Worm (Caenorhabditis elegans) whole organism, L1 larva: ENCODE data around the gene T26E4.9.
"Not testable (repeated sequence)": the region's sequence is repeated elsewhere in the genome, so short reads cannot be mapped to it uniquely, and the experiment has no call there.

Experiments used
- ceh-88 ChIP-seq: fragments of 200-800 bp; sonication (Bioruptor generic); IDR thresholded peaks from 2 replicates; pipeline ENCODE4 v1.3.6; 2022; ENCODE audit warnings: missing genetic modification characterization, missing compliant biosample characterization
- isw-1 ChIP-seq: fragments of 200-800 bp; sonication (Bioruptor generic); IDR thresholded peaks from 2 replicates; pipeline ENCODE4 v1.3.6; 2022; ENCODE audit warnings: missing genetic modification characterization, missing compliant biosample characterization
- nhr-11 ChIP-seq: fragments of 150-350 bp; optimal IDR thresholded peaks from 2 replicates; lab custom pipeline; 2014; ENCODE audit warnings: missing biosample characterization, missing genetic modification characterization
- nhr-28 ChIP-seq: fragments of 150-350 bp; optimal IDR thresholded peaks from 2 replicates; lab custom pipeline; 2014; ENCODE audit warnings: missing biosample characterization, missing genetic modification characterization
- nhr-47 ChIP-seq: sonication (generic microtip); optimal IDR thresholded peaks from 2 replicates; lab custom pipeline; 2016; ENCODE audit warnings: mild to moderate bottlenecking, missing genetic modification characterization, moderate library complexity, missing compliant biosample characterization
- nhr-71 ChIP-seq: sonication (generic microtip); optimal IDR thresholded peaks from 2 replicates; lab custom pipeline; 2016; ENCODE audit warnings: mild to moderate bottlenecking, missing genetic modification characterization, moderate library complexity, missing compliant biosample characterization
- skn-1 ChIP-seq: fragments of 150-350 bp; optimal IDR thresholded peaks from 2 replicates; lab custom pipeline; 2014; ENCODE audit warnings: missing biosample characterization, missing genetic modification characterization
- unc-62 ChIP-seq: fragments of 150-350 bp; optimal IDR thresholded peaks from 2 replicates; lab custom pipeline; 2014; ENCODE audit warnings: missing biosample characterization, missing genetic modification reagents, missing genetic modification characterization
- vab-15 ChIP-seq: sonication (generic microtip); optimal IDR thresholded peaks from 2 replicates; lab custom pipeline; 2017; ENCODE audit warnings: missing genotype, mild to moderate bottlenecking, missing genetic modification characterization, missing compliant biosample characterization

DNA sequence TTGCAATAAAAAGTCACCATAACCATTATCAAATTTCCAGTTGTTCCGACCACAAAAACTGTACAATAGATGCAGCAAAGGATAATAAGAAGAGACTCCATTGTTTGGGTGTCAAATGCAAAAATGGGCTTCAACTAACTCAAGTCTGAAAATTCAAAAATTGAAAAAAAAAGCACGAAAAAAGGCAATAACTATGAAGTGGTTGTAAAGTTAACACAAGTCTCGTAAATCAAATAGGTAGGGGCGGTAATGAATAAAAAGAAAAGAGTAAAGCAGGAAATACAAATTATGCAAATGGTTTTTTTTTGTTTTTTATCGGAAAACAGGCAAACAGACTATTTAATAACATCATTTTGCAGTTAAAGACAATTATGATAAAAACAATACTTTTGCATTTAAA lies 4.9 kb upstream of the T26E4.9 start, which contains the start of gene srsx-38:
- not testable (repeated sequence) for TF ChIP-seq nhr-71 (tag; lab: Kevin White, UChicago); skn-1 (tag; lab: Kevin White, UChicago); nhr-28 (tag; lab: Kevin White, UChicago); nhr-11; ceh-88; isw-1; nhr-47 (tag; lab: Kevin White, UChicago); vab-15 (tag; lab: Kevin White, UChicago); unc-62 (GFP tag; lab: Kevin White, UChicago)
